Fruit fly (Drosophila melanogaster): ENCODE data around the gene CG11537.

- TF ChIP-seq Lpt (GFP tag; optimal IDR thresholded peaks at IDR 0.05) (no peak), Xrp1 (GFP tag; IDR thresholded peaks at IDR 0.05) (no peak), lab (GFP tag; optimal IDR thresholded peaks at IDR 0.05) (no peak), CG15269 (tag; optimal IDR thresholded peaks at IDR 0.05) (no peak), otp (GFP tag; IDR thresholded peaks at IDR 0.05) (no peak), CG2875 (GFP tag; optimal IDR thresholded peaks at IDR 0.05) (no peak), CG11696 (GFP tag; IDR thresholded peaks at IDR 0.05) (no peak), pzg (GFP tag; optimal IDR thresholded peaks at IDR 0.05) (no peak), CG6854 (GFP tag; optimal IDR thresholded peaks at IDR 0.05) (no peak)
Observed at dm6 chr3L:3165399-3165798, 22.1 kb upstream of the CG11537 start.

Data from whole organism, embryonic.